Worm (Caenorhabditis elegans): Measurements from ENCODE around the gene T07C4.12.

T07C4.12 gene

DNA sequence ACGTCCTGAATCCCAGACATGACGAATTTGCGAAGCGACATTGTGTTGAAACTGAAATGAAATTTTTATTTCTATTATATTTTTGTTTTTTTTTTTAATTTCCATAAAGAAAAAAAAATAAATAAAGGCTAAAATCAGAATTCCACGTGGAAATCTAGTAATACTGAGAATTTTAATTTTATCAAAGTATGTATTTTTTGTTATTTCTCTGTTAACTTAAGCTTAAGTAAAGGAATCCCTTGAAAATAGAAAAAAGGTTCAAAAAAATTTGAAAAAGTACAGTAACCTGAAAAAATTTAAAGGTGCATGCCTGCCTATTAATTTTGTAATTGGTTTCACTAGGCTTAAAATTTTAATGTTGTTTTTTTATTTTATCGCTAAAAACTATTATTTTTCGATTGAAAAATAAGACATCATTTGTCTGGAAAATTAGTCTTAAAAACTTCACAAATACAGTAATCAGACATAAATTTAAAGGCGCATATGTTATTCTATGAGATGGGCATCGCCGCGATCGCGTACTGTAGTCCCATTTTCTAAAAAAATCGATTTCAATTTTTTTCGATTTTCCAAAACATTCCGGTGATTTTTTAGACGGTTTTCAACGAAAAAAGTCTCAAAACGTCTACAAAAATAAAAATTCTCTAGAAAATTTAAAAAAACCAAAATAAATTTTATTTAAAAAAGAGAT is 1.9 kb downstream of the T07C4.12 start, which contains the start of gene nex-2:
TSS of gene nex-2 (minus strand) at position 51 of the 691 bp plus-strand sequence.
- TF ChIP-seq madf-8 (GFP tag; conservative IDR thresholded peaks at IDR 0.05) (peak; percentile 83), lin-26 (GFP tag; IDR thresholded peaks at IDR 0.05) (no peak), madf-6 (GFP tag; IDR thresholded peaks at IDR 0.05) (peak; percentile 89), egrh-3 (GFP tag; IDR thresholded peaks at IDR 0.05) (no peak), ztf-18 (tag; optimal IDR thresholded peaks at IDR 0.05) (peak; percentile 0), F33H1.4 (GFP tag; IDR thresholded peaks at IDR 0.05) (peak; percentile 67), xnd-1 (tag; optimal IDR thresholded peaks at IDR 0.05) (peak; percentile 71), D2030.7 (GFP tag; IDR thresholded peaks at IDR 0.05) (0 out of 2 replicates have a peak, but pooled peaks have one; percentile 36), snpc-1.3 (tag; optimal IDR thresholded peaks at IDR 0.05; ENCODE audit: insufficient read depth) (no peak), lsl-1 (GFP tag; optimal IDR thresholded peaks at IDR 0.05) (peak; percentile 90)

DNA sequence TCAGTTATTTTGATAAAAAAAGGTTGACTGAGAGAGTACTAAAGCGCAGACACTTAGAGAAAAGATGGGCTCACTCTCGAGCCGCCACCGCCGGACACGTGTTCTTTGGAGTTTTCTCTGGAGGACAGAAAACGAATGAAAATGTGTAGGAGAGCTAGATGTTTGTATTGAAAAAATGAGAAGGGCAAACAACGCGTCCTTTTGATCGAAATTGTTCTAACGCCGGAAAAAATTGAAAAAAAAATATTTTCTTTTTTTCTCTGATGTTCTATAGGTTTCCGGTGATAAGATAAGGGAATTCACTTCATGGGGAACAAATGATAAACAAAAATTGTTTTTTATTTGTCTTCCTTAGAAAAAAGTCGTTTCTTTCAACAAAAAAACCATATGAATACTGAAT is 2.6 kb downstream of the T07C4.12 start:
- TF ChIP-seq ama-1 (optimal IDR thresholded peaks at IDR 0.05) (peak; percentile 9), ama-1 (GFP tag; optimal IDR thresholded peaks at IDR 0.05) (no peak), cebp-1 (GFP tag; IDR thresholded peaks at IDR 0.05) (no peak), cebp-1 (tag; optimal IDR thresholded peaks at IDR 0.05) (peak; percentile 49), dpl-1 (GFP tag; optimal IDR thresholded peaks at IDR 0.05) (no peak), nhr-80 (tag; optimal IDR thresholded peaks at IDR 0.05) (peak; percentile 56), let-607 (tag; optimal IDR thresholded peaks at IDR 0.05) (peak in 1 of 2 experiments; percentile 35), ztf-18 (tag; optimal IDR thresholded peaks at IDR 0.05) (peak; percentile 29), madf-3 (GFP tag; IDR thresholded peaks at IDR 0.05) (no peak), gei-17 (GFP tag; optimal IDR thresholded peaks at IDR 0.05) (no peak), F23B12.7 (tag; optimal IDR thresholded peaks at IDR 0.05; ENCODE audit: insufficient read depth) (peak; percentile 41)

DNA sequence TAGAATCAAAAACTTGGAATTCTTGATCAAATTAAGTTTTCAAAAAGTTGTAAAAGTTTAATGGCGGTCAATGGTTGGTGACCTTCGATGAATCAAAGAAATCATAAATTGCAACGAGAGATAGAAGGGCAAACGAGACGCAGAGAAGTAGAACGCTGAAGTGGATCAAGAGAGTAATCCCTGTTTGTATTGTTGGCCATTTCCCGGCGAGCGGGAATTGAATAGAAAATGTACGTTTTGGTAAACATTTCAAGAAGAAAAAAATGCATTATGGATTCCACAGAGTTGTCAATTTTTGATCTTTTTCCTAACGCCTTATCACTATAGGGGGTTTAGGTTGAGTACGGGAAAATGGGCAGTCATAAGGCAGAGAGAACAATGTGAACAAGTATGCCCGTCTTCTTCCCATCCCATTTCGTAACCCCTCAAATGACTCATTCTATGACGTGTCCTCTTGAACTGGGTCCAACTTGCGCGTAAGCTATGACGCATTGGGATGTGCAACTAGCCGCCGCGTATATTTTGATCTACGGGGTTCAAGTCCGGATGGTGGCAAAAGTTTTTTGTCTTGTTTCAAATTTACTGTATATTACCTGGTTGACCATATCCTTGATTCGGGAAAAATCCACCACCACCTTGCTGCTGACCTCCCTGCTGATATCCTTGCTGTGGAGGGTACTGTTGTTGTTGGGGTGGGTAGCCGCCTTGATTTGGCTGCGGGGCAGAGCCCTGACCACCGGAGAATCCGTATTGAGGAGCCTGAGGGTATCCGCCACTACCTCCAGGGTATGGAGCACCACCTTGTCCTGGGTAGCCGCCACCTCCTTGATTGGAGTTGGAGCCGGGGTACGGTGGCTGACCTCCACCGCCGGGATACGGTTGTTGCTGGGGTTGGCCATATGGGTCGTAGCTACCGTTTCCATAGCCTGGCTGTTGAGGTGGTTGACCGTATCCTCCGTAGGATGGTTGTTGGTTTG is 3.6 kb downstream of the T07C4.12 start:
- no peak for TF ChIP-seq let-526 (GFP tag; IDR thresholded peaks at IDR 0.05)
- TF ChIP-seq egrh-3 (GFP tag; IDR thresholded peaks at IDR 0.05): peak; percentile 45; the same call in 1 of the 2 replicates
- TF ChIP-seq rec-8 (tag; optimal IDR thresholded peaks at IDR 0.05): no peak
- TF ChIP-seq C06A6.2 (GFP tag; conservative IDR thresholded peaks at IDR 0.05): no peak
- peak; percentile 8 for TF ChIP-seq nhr-80 (tag; optimal IDR thresholded peaks at IDR 0.05)
- TF ChIP-seq chd-7 (tag; optimal IDR thresholded peaks at IDR 0.05): peak; percentile 16
- peak; percentile 84 for TF ChIP-seq zfh-2 (GFP tag; conservative IDR thresholded peaks at IDR 0.05)
- TF ChIP-seq F57C9.4 (tag; optimal IDR thresholded peaks at IDR 0.05): no peak
- TF ChIP-seq cebp-1 (GFP tag; IDR thresholded peaks at IDR 0.05): 0 out of 2 replicates have a peak, but pooled peaks have one; percentile 11
- peak; percentile 77 for TF ChIP-seq cebp-1 (tag; optimal IDR thresholded peaks at IDR 0.05)
- no peak for TF ChIP-seq unc-62 (GFP tag; optimal IDR thresholded peaks at IDR 0.05)
- no peak for TF ChIP-seq ztf-3 (GFP tag; optimal IDR thresholded peaks at IDR 0.05)
- no peak for TF ChIP-seq nhr-27 (tag; optimal IDR thresholded peaks at IDR 0.05)
- TF ChIP-seq lin-26 (GFP tag; IDR thresholded peaks at IDR 0.05): no peak
- no peak for TF ChIP-seq let-607 (tag; optimal IDR thresholded peaks at IDR 0.05)
- no peak for TF ChIP-seq madf-10 (tag; optimal IDR thresholded peaks at IDR 0.05)
- peak; percentile 51 for TF ChIP-seq efl-1 (GFP tag; optimal IDR thresholded peaks at IDR 0.05)
- TF ChIP-seq tbx-9 (tag; optimal IDR thresholded peaks at IDR 0.05; ENCODE audit: borderline replicate concordance): peak; percentile 77
- peak; percentile 43 for TF ChIP-seq madf-6 (GFP tag; IDR thresholded peaks at IDR 0.05)
